Fruit fly (Drosophila melanogaster) whole organism, adult: ENCODE results near the gene bun.

Experiments
- CG11617 ChIP-seq: fragments of 200-800 bp; sonication (Bioruptor generic); optimal IDR thresholded peaks from 2 replicates; lab custom pipeline; 2017; ENCODE audit warnings: mild to moderate bottlenecking, missing biosample characterization, missing genetic modification reagents, missing genetic modification characterization
- CG12768 ChIP-seq: fragments of 200-800 bp; sonication (Bioruptor generic); optimal IDR thresholded peaks from 2 replicates; lab custom pipeline; 2017; ENCODE audit warnings: missing biosample characterization, missing genetic modification characterization, mild to moderate bottlenecking, moderate library complexity, missing genetic modification reagents
- CG14711 ChIP-seq: fragments of 200-800 bp; sonication (Bioruptor generic); optimal IDR thresholded peaks from 2 replicates; lab custom pipeline; 2018; ENCODE audit warnings: missing biosample characterization, mild to moderate bottlenecking, missing genetic modification characterization, moderate library complexity
- CG1620 ChIP-seq: fragments of 200-800 bp; sonication (Bioruptor generic); optimal IDR thresholded peaks from 2 replicates; lab custom pipeline; 2016; ENCODE audit warnings: missing biosample characterization, missing genetic modification characterization
- CG33017 ChIP-seq: fragments of 200-800 bp; sonication (Bioruptor generic); optimal IDR thresholded peaks from 2 replicates; lab custom pipeline; 2018; ENCODE audit warnings: missing biosample characterization, mild to moderate bottlenecking, missing genetic modification characterization, moderate library complexity
- CG5204 ChIP-seq: fragments of 200-800 bp; sonication (Bioruptor generic); optimal IDR thresholded peaks from 2 replicates; lab custom pipeline; 2016; ENCODE audit warnings: missing biosample characterization, missing genetic modification characterization
- CG7045 ChIP-seq: fragments of 200-800 bp; sonication (Bioruptor generic); optimal IDR thresholded peaks from 2 replicates; lab custom pipeline; 2017; ENCODE audit warnings: missing biosample characterization, mild to moderate bottlenecking, missing genetic modification characterization
- CG7101 ChIP-seq: fragments of 200-800 bp; sonication (Bioruptor generic); optimal IDR thresholded peaks from 2 replicates; lab custom pipeline; 2018; ENCODE audit warnings: missing biosample characterization, mild to moderate bottlenecking, missing genetic modification characterization, moderate library complexity
- Clk ChIP-seq: fragments of 200-800 bp; sonication (Bioruptor generic); optimal IDR thresholded peaks from 2 replicates; lab custom pipeline; 2017; ENCODE audit warnings: missing biosample characterization, missing genetic modification characterization
- Crg-1 ChIP-seq: fragments of 200-800 bp; sonication (Bioruptor generic); optimal IDR thresholded peaks from 2 replicates; lab custom pipeline; 2016; ENCODE audit warnings: missing biosample characterization, missing genetic modification characterization
- Hr96 ChIP-seq: fragments of 200-800 bp; sonication (Bioruptor generic); optimal IDR thresholded peaks from 2 replicates; lab custom pipeline; 2016; ENCODE audit warnings: missing biosample characterization, missing genetic modification characterization
- Mnt ChIP-seq: fragments of 200-800 bp; sonication (Bioruptor generic); optimal IDR thresholded peaks from 2 replicates; lab custom pipeline; 2016; ENCODE audit warnings: missing biosample characterization, mild to moderate bottlenecking, missing genetic modification characterization
- bab1 ChIP-seq: fragments of 200-800 bp; sonication (Bioruptor generic); optimal IDR thresholded peaks from 3 replicates; lab custom pipeline; 2019; ENCODE audit warnings: missing biosample characterization, mild to moderate bottlenecking, missing genetic modification characterization, moderate library complexity
- cic ChIP-seq: fragments of 200-800 bp; sonication (Bioruptor generic); optimal IDR thresholded peaks from 2 replicates; lab custom pipeline; 2017; ENCODE audit warnings: missing biosample characterization, mild to moderate bottlenecking, missing genetic modification characterization, moderate library complexity
- cnc ChIP-seq, 2 experiments: fragments of >200 bp; optimal IDR thresholded peaks; 2 replicates each; lab custom pipeline; 2017
- kay ChIP-seq: fragments of 200-800 bp; sonication (Bioruptor generic); peaks from one replicate; lab custom pipeline; 2016; ENCODE audit warnings: missing biosample characterization, missing genetic modification characterization, borderline replicate concordance
- ovo ChIP-seq: fragments of 200-800 bp; sonication (Bioruptor generic); optimal IDR thresholded peaks from 2 replicates; lab custom pipeline; 2016; ENCODE audit warnings: missing biosample characterization, missing genetic modification characterization
- pad ChIP-seq: fragments of 200-800 bp; sonication (Bioruptor generic); optimal IDR thresholded peaks from 3 replicates; lab custom pipeline; 2017; ENCODE audit warnings: missing biosample characterization, missing genetic modification characterization, mild to moderate bottlenecking, moderate library complexity, missing genetic modification reagents
- tj ChIP-seq: fragments of 200-800 bp; sonication (Bioruptor generic); optimal IDR thresholded peaks from 3 replicates; lab custom pipeline; 2017; ENCODE audit warnings: missing biosample characterization, mild to moderate bottlenecking, missing genetic modification characterization, moderate library complexity
- toe ChIP-seq: fragments of 200-800 bp; sonication (Bioruptor generic); optimal IDR thresholded peaks from 2 replicates; lab custom pipeline; 2016; ENCODE audit warnings: missing biosample characterization, missing genetic modification characterization

bun gene

DNA sequence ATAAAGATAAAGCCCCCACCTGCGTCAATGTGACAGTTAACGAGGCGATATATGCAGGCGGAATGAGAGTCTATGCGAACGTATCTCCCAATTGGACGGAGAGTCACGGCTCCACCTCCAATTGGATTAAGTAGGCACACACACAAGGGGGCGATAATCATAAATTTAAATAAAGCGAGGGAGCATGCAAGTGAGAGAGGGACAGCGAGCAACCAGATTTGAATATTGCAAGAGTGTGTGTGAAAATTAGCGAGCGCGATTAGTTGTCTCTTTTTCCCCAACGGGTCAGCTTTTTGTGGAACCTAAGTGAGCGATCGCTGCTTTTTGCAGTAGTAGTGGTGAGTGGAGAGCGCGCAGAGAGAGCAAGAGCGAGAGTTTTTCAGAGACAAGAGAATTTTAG, 40.4 kb upstream of the bun start:
- no peak for TF ChIP-seq ovo (GFP tag; lab: Kevin White, UChicago)
- TF ChIP-seq Crg-1 (GFP tag; lab: Kevin White, UChicago): no peak
- no peak for TF ChIP-seq cnc (optimal IDR thresholded peaks at IDR 0.05; lab: Kevin White, UChicago)
- TF ChIP-seq tj (GFP tag; lab: Kevin White, UChicago): no peak
- TF ChIP-seq CG11617 (GFP tag; lab: Kevin White, UChicago): no peak
- TF ChIP-seq pad: peak; percentile 95

dm6 chr2L:12579089-12579488, 32.7 kb upstream of the bun start:
- TF ChIP-seq cnc (optimal IDR thresholded peaks at IDR 0.05; lab: Kevin White, UChicago): no peak
- no peak for TF ChIP-seq kay
- TF ChIP-seq Crg-1 (GFP tag; lab: Kevin White, UChicago): no peak
- no peak for TF ChIP-seq pad
- no peak for TF ChIP-seq CG11617 (GFP tag; lab: Kevin White, UChicago)

- TF ChIP-seq Mnt (GFP tag; lab: Kevin White, UChicago) (no peak), CG11617 (GFP tag; lab: Kevin White, UChicago) (no peak), kay (no peak), Hr96 (GFP tag; lab: Kevin White, UChicago) (no peak), Crg-1 (GFP tag; lab: Kevin White, UChicago) (no peak), CG7101 (tag; lab: Kevin White, UChicago) (no peak), toe (GFP tag; lab: Kevin White, UChicago) (no peak), ovo (GFP tag; lab: Kevin White, UChicago) (no peak), CG5204 (GFP tag; lab: Kevin White, UChicago) (no peak), tj (GFP tag; lab: Kevin White, UChicago) (no peak), CG12768 (GFP tag; lab: Kevin White, UChicago) (no peak), pad (no peak), CG14711 (no peak), cnc (optimal IDR thresholded peaks at IDR 0.05; lab: Kevin White, UChicago) (no peak), CG33017 (no peak), cic (no peak), bab1 (no peak), CG7045 (GFP tag; lab: Kevin White, UChicago) (no peak)
These were observed 28.6 kb upstream of the bun start for dm6 chr2L:12574979-12575500.

dm6 chr2L:12566886-12567666, 20.7 kb upstream of the bun start:
- TF ChIP-seq Hr96 (GFP tag; lab: Kevin White, UChicago): no peak
- no peak for TF ChIP-seq cic
- TF ChIP-seq CG33017: no peak
- no peak for TF ChIP-seq CG11617 (GFP tag; lab: Kevin White, UChicago)
- no peak for TF ChIP-seq bab1
- no peak for TF ChIP-seq kay
- TF ChIP-seq Crg-1 (GFP tag; lab: Kevin White, UChicago): no peak
- no peak for TF ChIP-seq CG12768 (GFP tag; lab: Kevin White, UChicago)
- no peak for TF ChIP-seq toe (GFP tag; lab: Kevin White, UChicago)
- no peak for TF ChIP-seq CG14711
- TF ChIP-seq Clk: no peak
- no peak for TF ChIP-seq CG5204 (GFP tag; lab: Kevin White, UChicago)
- TF ChIP-seq CG7101 (tag; lab: Kevin White, UChicago): no peak
- no peak for TF ChIP-seq tj (GFP tag; lab: Kevin White, UChicago)

DNA sequence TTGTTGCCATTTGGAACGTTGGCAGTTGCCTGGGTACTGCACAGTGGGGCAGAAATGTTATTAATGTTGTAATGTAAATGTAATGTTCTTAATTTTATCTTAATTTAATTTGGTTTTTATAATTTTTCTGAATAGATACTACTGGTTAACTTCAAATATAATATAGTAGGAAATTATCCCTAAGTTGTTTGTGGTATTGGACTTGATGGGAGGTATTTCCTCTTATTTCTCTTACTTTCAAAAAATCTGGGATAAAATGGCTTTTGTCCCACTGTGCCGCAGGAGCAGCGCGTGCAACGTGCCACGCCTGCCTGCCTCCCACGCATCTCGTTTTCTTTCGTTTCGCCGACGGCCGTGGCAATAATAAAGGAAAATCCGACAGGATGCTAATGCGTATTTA, 2.5 kb upstream of the bun start:
- TF ChIP-seq cic: no peak

DNA sequence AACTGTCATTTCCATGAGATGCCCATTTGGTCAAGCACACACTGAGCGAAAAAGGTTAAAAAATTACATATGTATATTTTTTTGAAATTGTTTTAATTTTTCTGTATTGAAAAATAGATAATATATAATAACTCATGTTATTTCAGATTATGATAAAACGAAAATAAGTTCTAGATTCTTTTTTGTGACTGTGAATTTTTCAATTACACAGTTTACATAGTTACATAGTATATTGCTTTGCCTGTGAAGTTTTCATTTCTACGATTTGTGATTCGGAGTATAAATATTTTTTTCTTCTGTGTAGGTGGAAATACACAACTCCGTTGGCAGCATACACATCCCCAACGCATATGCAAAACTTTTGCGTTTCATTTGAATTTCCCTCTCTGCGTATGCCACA, 1.9 kb upstream of the bun start:
- TF ChIP-seq CG33017: no peak
- TF ChIP-seq cnc (optimal IDR thresholded peaks at IDR 0.05; lab: Kevin White, UChicago): no peak
- TF ChIP-seq CG5204 (GFP tag; lab: Kevin White, UChicago): no peak
- no peak for TF ChIP-seq CG11617 (GFP tag; lab: Kevin White, UChicago)
- no peak for TF ChIP-seq bab1
- no peak for TF ChIP-seq toe (GFP tag; lab: Kevin White, UChicago)
- TF ChIP-seq CG1620 (GFP tag; lab: Kevin White, UChicago): no peak
- no peak for TF ChIP-seq Clk
- TF ChIP-seq cic: no peak
- TF ChIP-seq kay: no peak
- no peak for TF ChIP-seq Mnt (GFP tag; lab: Kevin White, UChicago)
- no peak for TF ChIP-seq CG12768 (GFP tag; lab: Kevin White, UChicago)
- TF ChIP-seq CG14711: no peak
- no peak for TF ChIP-seq Crg-1 (GFP tag; lab: Kevin White, UChicago)
- TF ChIP-seq pad: no peak
- TF ChIP-seq CG7045 (GFP tag; lab: Kevin White, UChicago): no peak
- TF ChIP-seq tj (GFP tag; lab: Kevin White, UChicago): no peak
- no peak for TF ChIP-seq CG7101 (tag; lab: Kevin White, UChicago)
- TF ChIP-seq Hr96 (GFP tag; lab: Kevin White, UChicago): no peak
- TF ChIP-seq ovo (GFP tag; lab: Kevin White, UChicago): no peak

DNA sequence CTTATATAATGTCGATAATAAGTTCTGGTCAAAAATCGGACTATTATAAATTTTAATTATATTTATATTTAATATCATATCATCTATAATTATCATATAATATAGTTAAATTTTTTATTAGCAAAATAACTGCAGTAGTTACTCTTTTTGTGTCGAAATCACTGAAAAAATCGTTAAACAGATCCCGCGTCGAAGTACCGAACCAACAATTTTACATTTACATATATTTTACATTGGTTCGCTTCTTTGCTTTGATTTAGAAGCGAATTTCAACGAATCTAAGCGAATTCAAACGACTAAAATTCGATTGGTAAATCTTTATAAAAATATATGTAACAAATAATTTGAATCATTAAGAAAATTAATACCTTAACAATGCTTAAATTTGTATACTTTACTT, 555 bp upstream of the bun start:
- no peak for TF ChIP-seq CG33017
